Fruit fly (Drosophila melanogaster) whole organism, embryonic: ENCODE measurements around the gene dnc.

Experiments
- Asciz ChIP-seq: fragments of 200-800 bp; sonication (Bioruptor generic); optimal IDR thresholded peaks from 2 replicates; lab custom pipeline; 2017; ENCODE audit warnings: missing biosample characterization, mild to moderate bottlenecking, missing genetic modification characterization, missing genetic modification reagents
- Atf6 ChIP-seq: fragments of 200-800 bp; sonication (Bioruptor generic); IDR thresholded peaks from 2 replicates; pipeline ENCODE4 v1.3.6; 2022; ENCODE audit warnings: missing biosample characterization, missing genetic modification characterization
- C15 ChIP-seq: fragments of 200-800 bp; sonication (Bioruptor generic); IDR thresholded peaks from 3 replicates; pipeline ENCODE4 v1.3.6; 2022; ENCODE audit warnings: missing biosample characterization, missing genetic modification characterization
- CG10147 ChIP-seq: fragments of 200-800 bp; sonication (Bioruptor generic); optimal IDR thresholded peaks from 2 replicates; lab custom pipeline; 2019; ENCODE audit warnings: missing biosample characterization, mild to moderate bottlenecking, missing genetic modification characterization, moderate library complexity
- CG12391 ChIP-seq: fragments of 200-800 bp; sonication (Bioruptor generic); optimal IDR thresholded peaks from 3 replicates; lab custom pipeline; 2018; ENCODE audit warnings: missing biosample characterization, mild to moderate bottlenecking, missing genetic modification characterization, moderate library complexity
- CG14014 ChIP-seq: fragments of 200-800 bp; sonication (Bioruptor generic); IDR thresholded peaks from 2 replicates; pipeline ENCODE4 v1.3.6; 2022; ENCODE audit warnings: missing biosample characterization, missing genetic modification characterization
- CG14050 ChIP-seq: fragments of 200-800 bp; sonication (Bioruptor generic); IDR thresholded peaks from 3 replicates; pipeline ENCODE4 v1.3.6; 2022; ENCODE audit warnings: missing biosample characterization, missing genetic modification characterization
- CG15696 ChIP-seq: fragments of 200-800 bp; sonication (Bioruptor generic); optimal IDR thresholded peaks from 2 replicates; lab custom pipeline; 2019; ENCODE audit warnings: missing biosample characterization, mild to moderate bottlenecking, missing genetic modification characterization, moderate library complexity
- CG17361 ChIP-seq: fragments of 200-800 bp; sonication (Bioruptor generic); IDR thresholded peaks from 3 replicates; pipeline ENCODE4 v1.3.6; 2022; ENCODE audit warnings: missing biosample characterization, missing genetic modification characterization
- CG17912 ChIP-seq: fragments of 200-800 bp; sonication (Bioruptor generic); optimal IDR thresholded peaks from 2 replicates; lab custom pipeline; 2018; ENCODE audit warnings: missing biosample characterization, mild to moderate bottlenecking, missing genetic modification characterization
- CG2199 ChIP-seq: fragments of 200-800 bp; sonication (Bioruptor generic); IDR thresholded peaks from 3 replicates; pipeline ENCODE4 v1.3.6; 2022; ENCODE audit warnings: missing biosample characterization, missing genetic modification characterization
- CG2678 ChIP-seq: fragments of 200-800 bp; sonication (Bioruptor generic); optimal IDR thresholded peaks from 3 replicates; lab custom pipeline; 2019; ENCODE audit warnings: missing biosample characterization, mild to moderate bottlenecking, missing genetic modification characterization, moderate library complexity
- CG2712 ChIP-seq: fragments of 200-800 bp; optimal IDR thresholded peaks from 3 replicates; lab custom pipeline; 2019; ENCODE audit warnings: missing biosample characterization, mild to moderate bottlenecking, missing genetic modification characterization, moderate library complexity
- CG31224 ChIP-seq: fragments of 200-800 bp; sonication (Bioruptor generic); IDR thresholded peaks from 2 replicates; pipeline ENCODE4 v1.3.6; 2022; ENCODE audit warnings: missing biosample characterization, missing genetic modification characterization
- CG33557 ChIP-seq: fragments of 200-800 bp; sonication (Bioruptor generic); optimal IDR thresholded peaks from 2 replicates; lab custom pipeline; 2019; ENCODE audit warnings: missing biosample characterization, mild to moderate bottlenecking, missing genetic modification characterization, moderate library complexity
- CG4282 ChIP-seq: fragments of 200-800 bp; sonication (Bioruptor generic); optimal IDR thresholded peaks from 2 replicates; lab custom pipeline; 2016; ENCODE audit warnings: missing biosample characterization, missing genetic modification characterization
- CG4730 ChIP-seq: fragments of 200-800 bp; sonication (Bioruptor generic); IDR thresholded peaks from 2 replicates; pipeline ENCODE4 v1.3.6; 2022; ENCODE audit warnings: missing biosample characterization, missing genetic modification characterization
- CG9609 ChIP-seq: fragments of 200-800 bp; sonication (Bioruptor generic); optimal IDR thresholded peaks from 3 replicates; lab custom pipeline; 2016; ENCODE audit warnings: missing biosample characterization, missing genetic modification characterization
- CG9817 ChIP-seq: fragments of 200-800 bp; sonication (Bioruptor generic); optimal IDR thresholded peaks from 2 replicates; lab custom pipeline; 2018; ENCODE audit warnings: missing biosample characterization, mild to moderate bottlenecking, missing genetic modification characterization, moderate library complexity
- CTCF ChIP-seq: fragments of 200-800 bp; sonication (Bioruptor generic); optimal IDR thresholded peaks from 2 replicates; lab custom pipeline; 2017; ENCODE audit warnings: missing biosample characterization, mild to moderate bottlenecking, missing genetic modification characterization, moderate library complexity
- CkIIα-i1 ChIP-seq: fragments of 200-800 bp; sonication (Bioruptor generic); IDR thresholded peaks from 2 replicates; pipeline ENCODE4 v1.3.6; 2022; ENCODE audit warnings: missing biosample characterization, missing genetic modification characterization
- Dref ChIP-seq: fragments of 200-800 bp; sonication (Bioruptor generic); IDR thresholded peaks from 2 replicates; pipeline ENCODE4 v1.3.6; 2022; ENCODE audit warnings: missing biosample characterization, missing genetic modification characterization
- Fer2 ChIP-seq: fragments of 200-800 bp; sonication (Bioruptor generic); optimal IDR thresholded peaks from 2 replicates; lab custom pipeline; 2018; ENCODE audit warnings: missing biosample characterization, mild to moderate bottlenecking, missing genetic modification characterization, moderate library complexity
- Gug ChIP-seq: fragments of 200-800 bp; sonication (Bioruptor generic); IDR thresholded peaks from 4 replicates; pipeline ENCODE4 v1.3.6; 2022; ENCODE audit warnings: missing biosample characterization, missing genetic modification characterization
- H15 ChIP-seq: fragments of 200-800 bp; sonication (Bioruptor generic); IDR thresholded peaks from 3 replicates; pipeline ENCODE4 v1.3.6; 2022; ENCODE audit warnings: missing biosample characterization, missing genetic modification characterization
- H2.0 ChIP-seq: fragments of 200-800 bp; sonication (Bioruptor generic); IDR thresholded peaks from 2 replicates; pipeline ENCODE4 v1.3.6; 2022; ENCODE audit warnings: missing biosample characterization, missing genetic modification characterization
- HmgD ChIP-seq: fragments of 200-800 bp; sonication (Bioruptor generic); optimal IDR thresholded peaks from 3 replicates; lab custom pipeline; 2016; ENCODE audit warnings: missing biosample characterization, missing genetic modification characterization
- MBD-R2 ChIP-seq: fragments of 200-800 bp; sonication (Bioruptor generic); IDR thresholded peaks from 2 replicates; pipeline ENCODE4 v1.3.6; 2022; ENCODE audit warnings: missing biosample characterization, missing genetic modification characterization
- MESR4 ChIP-seq: fragments of 200-800 bp; sonication (Bioruptor generic); optimal IDR thresholded peaks from 2 replicates; lab custom pipeline; 2018; ENCODE audit warnings: missing biosample characterization, mild to moderate bottlenecking, missing genetic modification characterization, moderate library complexity
- Max ChIP-seq: fragments of 200-800 bp; sonication (Bioruptor generic); optimal IDR thresholded peaks from 2 replicates; lab custom pipeline; 2016; ENCODE audit warnings: missing biosample characterization, mild to moderate bottlenecking, missing genetic modification characterization
- NFAT ChIP-seq: fragments of 200-800 bp; sonication (Bioruptor generic); IDR thresholded peaks from 2 replicates; pipeline ENCODE4 v1.3.6; 2022; ENCODE audit warnings: missing biosample characterization, missing genetic modification characterization
- Oli ChIP-seq: fragments of 200-800 bp; sonication (Bioruptor generic); optimal IDR thresholded peaks from 2 replicates; lab custom pipeline; 2018; ENCODE audit warnings: missing biosample characterization, mild to moderate bottlenecking, missing genetic modification characterization, moderate library complexity
- Ravus ChIP-seq: fragments of 200-800 bp; sonication (Bioruptor generic); IDR thresholded peaks from 2 replicates; pipeline ENCODE4 v1.3.6; 2022; ENCODE audit warnings: missing biosample characterization, missing genetic modification characterization
- Rfx ChIP-seq: fragments of 200-800 bp; sonication (Bioruptor generic); IDR thresholded peaks from 2 replicates; pipeline ENCODE4 v1.3.6; 2022; ENCODE audit warnings: missing biosample characterization, missing genetic modification characterization
- bcd ChIP-seq: fragments of 200-800 bp; sonication (Bioruptor generic); optimal IDR thresholded peaks from 2 replicates; lab custom pipeline; 2017; ENCODE audit warnings: missing biosample characterization, mild to moderate bottlenecking, missing genetic modification characterization
- chn ChIP-seq: fragments of 200-800 bp; sonication (Bioruptor generic); optimal IDR thresholded peaks from 2 replicates; lab custom pipeline; 2016; ENCODE audit warnings: missing biosample characterization, missing genetic modification characterization
- disco-r ChIP-seq: fragments of 200-800 bp; sonication (Bioruptor generic); optimal IDR thresholded peaks from 2 replicates; lab custom pipeline; 2016; ENCODE audit warnings: missing biosample characterization, missing genetic modification characterization
- grau ChIP-seq: fragments of 200-800 bp; optimal IDR thresholded peaks from 3 replicates; lab custom pipeline; 2019; ENCODE audit warnings: missing biosample characterization, mild to moderate bottlenecking, missing genetic modification characterization, moderate library complexity
- gsb ChIP-seq: fragments of 200-800 bp; sonication (Bioruptor generic); IDR thresholded peaks from 2 replicates; pipeline ENCODE4 v1.3.6; 2022; ENCODE audit warnings: missing biosample characterization, missing genetic modification characterization
- her ChIP-seq: fragments of 200-800 bp; sonication (Bioruptor generic); optimal IDR thresholded peaks from 2 replicates; lab custom pipeline; 2016; ENCODE audit warnings: missing biosample characterization, missing genetic modification characterization
- hth ChIP-seq: fragments of >200 bp; optimal IDR thresholded peaks from 2 replicates; lab custom pipeline; 2017; ENCODE audit warnings: inconsistent platforms
- maf-S ChIP-seq: fragments of 200-800 bp; sonication (Bioruptor generic); optimal IDR thresholded peaks from 2 replicates; lab custom pipeline; 2016; ENCODE audit warnings: missing biosample characterization, missing genetic modification characterization
- org-1 ChIP-seq: fragments of 200-800 bp; sonication (Bioruptor generic); optimal IDR thresholded peaks from 2 replicates; lab custom pipeline; 2017; ENCODE audit warnings: missing biosample characterization, missing genetic modification characterization
- pzg ChIP-seq: fragments of 200-800 bp; sonication (Bioruptor generic); optimal IDR thresholded peaks from 3 replicates; lab custom pipeline; 2018; ENCODE audit warnings: missing biosample characterization, mild to moderate bottlenecking, missing genetic modification characterization, moderate library complexity
- ranshi ChIP-seq: fragments of 200-800 bp; sonication (Bioruptor generic); IDR thresholded peaks from 2 replicates; pipeline ENCODE4 v1.3.6; 2022; ENCODE audit warnings: missing biosample characterization, missing genetic modification characterization
- sc ChIP-seq, 3 experiments: fragments of >200 bp in 2 of 3; fragments of 200-800 bp in 1 of 3; sonication (Bioruptor generic) in 1 of 3; optimal IDR thresholded peaks; 2 replicates in 2 of 3; 3 replicates in 1 of 3; lab custom pipeline; 2017; ENCODE audit warnings: mild to moderate bottlenecking in 1 of 3, missing biosample characterization in 1 of 3, missing genetic modification characterization in 1 of 3, missing genetic modification reagents in 1 of 3
- sens ChIP-seq: fragments of 200-800 bp; sonication (Bioruptor generic); peaks from one replicate; lab custom pipeline; 2016; ENCODE audit warnings: missing biosample characterization, missing genetic modification characterization
- tgo ChIP-seq: fragments of 200-800 bp; sonication (Bioruptor generic); IDR thresholded peaks from 3 replicates; pipeline ENCODE4 v1.3.6; 2022; ENCODE audit warnings: missing biosample characterization, missing genetic modification characterization
- trh ChIP-seq: fragments of 200-800 bp; sonication (Bioruptor generic); optimal IDR thresholded peaks from 2 replicates; lab custom pipeline; 2016; ENCODE audit warnings: missing biosample characterization, missing genetic modification characterization
- twi ChIP-seq: fragments of 200-800 bp; optimal IDR thresholded peaks from 2 replicates; lab custom pipeline; 2019; ENCODE audit warnings: missing biosample characterization, mild to moderate bottlenecking, missing genetic modification characterization, moderate library complexity
- wor ChIP-seq: fragments of 200-800 bp; sonication (Bioruptor generic); IDR thresholded peaks from 2 replicates; pipeline ENCODE4 v1.3.6; 2022; ENCODE audit warnings: missing biosample characterization, missing genetic modification characterization
- z ChIP-seq: fragments of 200-800 bp; sonication (Bioruptor generic); IDR thresholded peaks from 3 replicates; pipeline ENCODE4 v1.3.6; 2022; ENCODE audit warnings: missing biosample characterization, missing genetic modification characterization

The dnc gene

dm6 chrX:3344439-3345308 lies 168.4 kb downstream of the dnc start (continued):
- no peak for TF ChIP-seq bcd (GFP tag; lab: Kevin White, UChicago)
- no peak for TF ChIP-seq z
- TF ChIP-seq Ravus, result no peak
- TF ChIP-seq trh (GFP tag; lab: Kevin White, UChicago), result no peak
- TF ChIP-seq org-1 (GFP tag; lab: Kevin White, UChicago), result no peak
- TF ChIP-seq CG9609 (GFP tag; lab: Kevin White, UChicago), result no peak
- no peak for TF ChIP-seq CG31224
- no peak for TF ChIP-seq her (GFP tag; lab: Kevin White, UChicago)
- peak; percentile 49 for TF ChIP-seq CG2712
- TF ChIP-seq C15 (GFP tag; lab: Robert Waterston, UW), result no peak
- no peak for TF ChIP-seq CG14050 (GFP tag; lab: Robert Waterston, UW)
- no peak for TF ChIP-seq Atf6 (GFP tag; lab: Robert Waterston, UW)
- TF ChIP-seq Fer2 (tag; lab: Kevin White, UChicago), result no peak
- TF ChIP-seq wor (GFP tag; lab: Robert Waterston, UW), result no peak
- no peak for TF ChIP-seq CG9817 (tag; lab: Kevin White, UChicago)
- no peak for TF ChIP-seq pzg (GFP tag; lab: Kevin White, UChicago)
- peak; percentile 91 for TF ChIP-seq grau (tag; lab: Kevin White, UChicago)
- no peak for TF ChIP-seq hth (lab: Kevin White, UChicago)
- TF ChIP-seq H15, result no peak
- no peak for TF ChIP-seq CG4282 (GFP tag; lab: Kevin White, UChicago)
- TF ChIP-seq NFAT (GFP tag; lab: Robert Waterston, UW), result no peak
- peak; percentile 56 for TF ChIP-seq CG15696 (tag; lab: Kevin White, UChicago)
- no peak for TF ChIP-seq chn (GFP tag; lab: Kevin White, UChicago)
- no peak for TF ChIP-seq tgo
- TF ChIP-seq twi (tag; lab: Kevin White, UChicago), result peak; percentile 76
- TF ChIP-seq CG2678 (tag; lab: Kevin White, UChicago), result no peak
- peak; percentile 67 for TF ChIP-seq sens (GFP tag; lab: Kevin White, UChicago)
- TF ChIP-seq CTCF (GFP tag; lab: Kevin White, UChicago), result no peak
- no peak for TF ChIP-seq CG10147 (GFP tag; lab: Kevin White, UChicago)
- no peak for TF ChIP-seq Dref (GFP tag; lab: Robert Waterston, UW)
- no peak for TF ChIP-seq CG17361
- TF ChIP-seq Oli (tag; lab: Kevin White, UChicago), result no peak
- no peak for TF ChIP-seq CG2199
- TF ChIP-seq sc (optimal IDR thresholded peaks at IDR 0.05; lab: Kevin White, UChicago), result no peak
- TF ChIP-seq sc (GFP tag; optimal IDR thresholded peaks at IDR 0.05; lab: Kevin White, UChicago), result no peak
- TF ChIP-seq CG12391 (tag; lab: Kevin White, UChicago), result peak; percentile 20
- TF ChIP-seq CkIIα-i1, result no peak
- TF ChIP-seq CG14014 (GFP tag; lab: Robert Waterston, UW), result no peak
- no peak for TF ChIP-seq H2.0 (GFP tag; lab: Robert Waterston, UW)
- TF ChIP-seq ranshi (GFP tag; lab: Robert Waterston, UW), result no peak
- no peak for TF ChIP-seq HmgD (GFP tag; lab: Kevin White, UChicago)
- no peak for TF ChIP-seq MBD-R2 (GFP tag; lab: Robert Waterston, UW)
- no peak for TF ChIP-seq MESR4
- no peak for TF ChIP-seq CG17912 (GFP tag; lab: Kevin White, UChicago)
- TF ChIP-seq Gug (GFP tag; lab: Robert Waterston, UW), result no peak
- TF ChIP-seq maf-S, result no peak
- no peak for TF ChIP-seq disco-r (GFP tag; lab: Kevin White, UChicago)
- TF ChIP-seq gsb, result no peak
- no peak for TF ChIP-seq CG4730
- TF ChIP-seq Rfx (GFP tag; lab: Robert Waterston, UW), result no peak
- TF ChIP-seq Asciz (GFP tag; lab: Kevin White, UChicago), result no peak
- peak; percentile 18 for TF ChIP-seq CG33557 (GFP tag; lab: Kevin White, UChicago)
- no peak for TF ChIP-seq Max
